Fruit fly (Drosophila melanogaster): ENCODE data around the gene CG12715.

CG12715 gene

dm6 chrX:13023777-13024176 lies 31.4 kb downstream of the CG12715 start (continued):
- TF ChIP-seq CG32772 (GFP tag; IDR thresholded peaks at IDR 0.05) = 0 out of 2 replicates have a peak, but pooled peaks have one; percentile 8
- TF ChIP-seq Hand (GFP tag; optimal IDR thresholded peaks at IDR 0.05) = peak; percentile 37
- peak; percentile 69 for TF ChIP-seq lab (GFP tag; optimal IDR thresholded peaks at IDR 0.05)
- no peak for TF ChIP-seq prd (optimal IDR thresholded peaks at IDR 0.05)
- peak; percentile 20; the same call in 1 of the 3 replicates for TF ChIP-seq prd (GFP tag; IDR thresholded peaks at IDR 0.05)
- TF ChIP-seq Dref (GFP tag; IDR thresholded peaks at IDR 0.05) = no peak
- peak; percentile 13 for TF ChIP-seq CG6854 (GFP tag; optimal IDR thresholded peaks at IDR 0.05)
- no peak for TF ChIP-seq Kr (GFP tag; optimal IDR thresholded peaks at IDR 0.05)
- TF ChIP-seq CG6689 (GFP tag; IDR thresholded peaks at IDR 0.05) = peak; percentile 25; the same call in 1 of the 2 replicates
- TF ChIP-seq sens-2 (GFP tag; IDR thresholded peaks at IDR 0.05) = no peak
- peak; percentile 49 for TF ChIP-seq dmrt99B (tag; optimal IDR thresholded peaks at IDR 0.05)

- no peak for TF ChIP-seq Optix (GFP tag; IDR thresholded peaks at IDR 0.05)
- no peak for TF ChIP-seq CG15514 (GFP tag; optimal IDR thresholded peaks at IDR 0.05)
- no peak for TF ChIP-seq slp2 (GFP tag; optimal IDR thresholded peaks at IDR 0.05)
- no peak for TF ChIP-seq CG7928 (GFP tag; optimal IDR thresholded peaks at IDR 0.05)
- TF ChIP-seq ato (GFP tag; IDR thresholded peaks at IDR 0.05; ENCODE audit: partially characterized antibody) = no peak
- no peak for TF ChIP-seq danr (GFP tag; IDR thresholded peaks at IDR 0.05)
- TF ChIP-seq CG12219 (GFP tag; optimal IDR thresholded peaks at IDR 0.05) = no peak
- no peak for TF ChIP-seq yki (optimal IDR thresholded peaks at IDR 0.05)
- TF ChIP-seq chinmo (GFP tag; IDR thresholded peaks at IDR 0.05; ENCODE audit: partially characterized antibody) = no peak
- TF ChIP-seq CG7556 (GFP tag; optimal IDR thresholded peaks at IDR 0.05) = no peak
- TF ChIP-seq sug (tag; optimal IDR thresholded peaks at IDR 0.05) = no peak
Observed at dm6 chrX:13021898-13022297, 33.2 kb downstream of the CG12715 start, which contains the start of gene CG2209. Gene CG2209, plus strand, starts transcription at chrX:13022198.

dm6 chrX:13012289-13012688 lies 42.8 kb downstream of the CG12715 start:
- TF ChIP-seq mirr (GFP tag; optimal IDR thresholded peaks at IDR 0.05) (peak; percentile 6), CG4820 (GFP tag; optimal IDR thresholded peaks at IDR 0.05) (no peak), sqz (GFP tag; optimal IDR thresholded peaks at IDR 0.05) (peak; percentile 34), scrt (GFP tag; optimal IDR thresholded peaks at IDR 0.05) (peak; percentile 97), abd-A (tag; optimal IDR thresholded peaks at IDR 0.05) (peak; percentile 92), crol (GFP tag; IDR thresholded peaks at IDR 0.05) (peak; percentile 54; the same call in 1 of the 2 replicates)

dm6 chrX:13004779-13005178 lies 50.3 kb downstream of the CG12715 start, which contains the start of gene CG15719:
Gene CG15719, minus strand, starts transcription at chrX:13004879.
- no peak for TF ChIP-seq gfzf (GFP tag; optimal IDR thresholded peaks at IDR 0.05)
- no peak for TF ChIP-seq so (GFP tag; IDR thresholded peaks at IDR 0.05)
- no peak for TF ChIP-seq CG9876 (GFP tag; optimal IDR thresholded peaks at IDR 0.05)
- no peak for TF ChIP-seq bbx (GFP tag; IDR thresholded peaks at IDR 0.05; ENCODE audit: partially characterized antibody)
- TF ChIP-seq CG3281 (GFP tag; optimal IDR thresholded peaks at IDR 0.05) = no peak
- no peak for TF ChIP-seq CG7786 (GFP tag; optimal IDR thresholded peaks at IDR 0.05)
- TF ChIP-seq oc (tag; optimal IDR thresholded peaks at IDR 0.05) = no peak
- TF ChIP-seq CG1529 (GFP tag; optimal IDR thresholded peaks at IDR 0.05) = no peak
- TF ChIP-seq Atf3 (GFP tag; optimal IDR thresholded peaks at IDR 0.05) = no peak
